Fruit fly (Drosophila melanogaster): Measurements from ENCODE around the gene sxe2.
A peak's percentile ranks its signal among the peaks of the same experiment; 100 is the strongest.

The sxe2 gene

DNA sequence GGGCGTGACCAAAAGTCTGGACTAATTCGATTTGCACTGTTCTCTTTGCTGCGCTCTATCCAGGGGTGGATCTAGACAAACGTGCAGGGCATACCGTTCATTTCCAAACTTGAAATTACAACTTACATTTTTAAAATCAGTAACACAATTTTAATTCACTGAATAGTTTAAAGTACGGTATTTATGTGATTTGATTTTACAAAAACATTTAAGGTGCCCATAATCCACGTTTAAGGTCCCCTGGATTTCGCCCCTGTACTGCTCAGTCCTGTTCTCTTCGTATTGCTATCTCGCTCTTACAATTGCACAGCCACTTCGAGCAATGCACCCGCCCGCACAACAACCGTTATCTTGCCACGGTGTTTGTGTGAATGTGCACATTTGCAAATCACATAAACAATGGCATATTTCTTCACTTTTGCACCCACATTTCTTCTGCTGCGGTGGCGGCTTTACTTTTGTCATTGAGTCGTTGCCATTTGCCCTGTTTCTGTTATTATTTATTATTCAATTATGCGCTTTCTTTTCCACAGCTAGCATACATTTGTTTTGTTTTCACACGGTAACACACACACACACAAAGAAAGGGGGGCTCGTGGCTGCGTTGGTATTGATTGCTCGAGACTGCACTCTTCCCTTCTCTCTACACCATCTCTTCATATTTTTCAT lies 14.1 kb downstream of the sxe2 start (continued):
- TF ChIP-seq CG32006 (GFP tag; optimal IDR thresholded peaks at IDR 0.05) (peak; percentile 98), fkh (GFP tag; optimal IDR thresholded peaks at IDR 0.05) (no peak), ss (GFP tag; optimal IDR thresholded peaks at IDR 0.05) (peak; percentile 97 to 98), Met (GFP tag; optimal IDR thresholded peaks at IDR 0.05) (peak; percentile 99), Blimp-1 (GFP tag; optimal IDR thresholded peaks at IDR 0.05) (peak; percentile 95), achi (GFP tag; optimal IDR thresholded peaks at IDR 0.05) (peak; percentile 98), fd85E (GFP tag; optimal IDR thresholded peaks at IDR 0.05) (peak; percentile 96), Eip78C (GFP tag) (peak; percentile 100), CG11762 (GFP tag; optimal IDR thresholded peaks at IDR 0.05; ENCODE audit: insufficient read depth) (peak; percentile 99), Ets21C (GFP tag; optimal IDR thresholded peaks at IDR 0.05) (peak; percentile 99), esn (GFP tag; optimal IDR thresholded peaks at IDR 0.05) (peak; percentile 99), vri (GFP tag; optimal IDR thresholded peaks at IDR 0.05) (peak; percentile 97), CG10631 (GFP tag; optimal IDR thresholded peaks at IDR 0.05) (peak; percentile 99), CG6808 (GFP tag; optimal IDR thresholded peaks at IDR 0.05) (peak; percentile 97), CG4318 (GFP tag; optimal IDR thresholded peaks at IDR 0.05) (peak; percentile 96), pdm3 (GFP tag; optimal IDR thresholded peaks at IDR 0.05) (peak; percentile 99), CG34406 (GFP tag; optimal IDR thresholded peaks at IDR 0.05) (peak; percentile 98), eg (GFP tag; IDR thresholded peaks at IDR 0.05) (peak; percentile 98), lz (GFP tag; optimal IDR thresholded peaks at IDR 0.05) (peak; percentile 99), CG3032 (tag; optimal IDR thresholded peaks at IDR 0.05) (peak; percentile 99), Sox102F (GFP tag; optimal IDR thresholded peaks at IDR 0.05) (peak; percentile 99), CG8119 (GFP tag; IDR thresholded peaks at IDR 0.05) (peak; percentile 97), CG6276 (GFP tag; optimal IDR thresholded peaks at IDR 0.05) (peak; percentile 98), Hr39 (GFP tag; optimal IDR thresholded peaks at IDR 0.05) (peak; percentile 99), CG8319 (GFP tag; optimal IDR thresholded peaks at IDR 0.05) (peak; percentile 99)

DNA sequence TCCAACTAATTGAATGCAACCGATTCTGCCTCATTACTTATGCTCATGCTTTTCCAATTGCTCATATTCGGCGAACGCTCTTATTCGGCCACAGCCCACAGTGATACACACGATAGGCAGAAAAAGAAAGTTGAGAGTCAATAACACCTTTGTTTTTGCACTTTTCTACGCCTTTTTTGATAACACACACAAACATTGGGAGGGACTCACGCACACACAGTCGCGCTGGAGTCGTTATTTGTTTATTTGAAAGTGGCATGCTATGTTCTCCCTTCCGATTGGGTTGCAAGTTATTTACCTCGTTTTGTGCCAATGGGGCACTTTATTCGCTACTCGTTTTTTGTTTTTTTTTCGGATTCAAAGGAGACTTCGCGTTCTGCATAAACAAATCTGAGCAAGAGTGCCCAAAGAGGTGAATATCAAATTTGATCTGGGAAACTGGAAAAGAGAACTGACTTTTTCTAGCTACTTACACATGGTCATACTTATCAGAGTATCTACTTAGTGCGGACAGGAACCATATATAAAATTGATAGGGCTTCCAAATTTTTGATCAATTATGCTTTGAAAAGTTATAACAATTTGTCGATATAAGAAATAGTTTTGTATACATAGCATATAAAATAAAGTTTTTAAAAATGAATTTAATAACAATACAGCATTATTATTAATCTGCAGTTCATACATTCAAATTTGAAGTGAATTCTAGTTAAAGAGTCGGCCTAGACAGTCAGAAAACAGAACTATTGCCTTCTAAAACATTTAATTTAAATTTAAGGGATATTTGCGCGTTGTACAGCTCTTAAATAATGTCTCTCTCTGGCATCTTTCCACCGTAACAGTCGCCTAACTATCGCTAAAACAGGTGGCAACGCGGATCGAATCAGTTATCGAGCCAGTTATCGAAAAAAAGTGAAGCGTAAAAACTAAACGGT lies 14.9 kb downstream of the sxe2 start, which contains the start of the genes Mhcl and Akt:
Gene Mhcl, minus strand, starts transcription at position 429 of the 935 bp plus-strand sequence.
Gene Akt, plus strand, starts transcription at position 896 of the 935 bp plus-strand sequence.
- TF ChIP-seq cyc (GFP tag; optimal IDR thresholded peaks at IDR 0.05): peak; percentile 33
- TF ChIP-seq CG3919 (GFP tag; optimal IDR thresholded peaks at IDR 0.05): no peak
- peak; percentile 35 for TF ChIP-seq Blimp-1 (GFP tag; optimal IDR thresholded peaks at IDR 0.05)
- TF ChIP-seq dsx (GFP tag; optimal IDR thresholded peaks at IDR 0.05; ENCODE audit: poor library complexity, severe bottlenecking): no peak
- no peak for TF ChIP-seq CG7368 (GFP tag; optimal IDR thresholded peaks at IDR 0.05)
- TF ChIP-seq CG1621 (tag; optimal IDR thresholded peaks at IDR 0.05): no peak
- TF ChIP-seq Sox14 (GFP tag; optimal IDR thresholded peaks at IDR 0.05): no peak
- no peak for TF ChIP-seq Gug (GFP tag; IDR thresholded peaks at IDR 0.05)
- no peak for TF ChIP-seq svp (GFP tag)
- no peak for TF ChIP-seq Eip75B (GFP tag; optimal IDR thresholded peaks at IDR 0.05)
- no peak for TF ChIP-seq Ets21C (GFP tag; optimal IDR thresholded peaks at IDR 0.05)
- peak; percentile 6 to 10 for TF ChIP-seq ss (GFP tag; optimal IDR thresholded peaks at IDR 0.05)
- TF ChIP-seq pdm3 (GFP tag; optimal IDR thresholded peaks at IDR 0.05): peak; percentile 32
- TF ChIP-seq CG10669 (GFP tag; optimal IDR thresholded peaks at IDR 0.05): no peak
- TF ChIP-seq CG6854 (GFP tag; optimal IDR thresholded peaks at IDR 0.05): no peak
- peak; percentile 23 for TF ChIP-seq CG9139 (GFP tag; optimal IDR thresholded peaks at IDR 0.05)
- no peak for TF ChIP-seq Met (GFP tag; optimal IDR thresholded peaks at IDR 0.05)
- TF ChIP-seq salr (GFP tag; optimal IDR thresholded peaks at IDR 0.05): no peak
- peak; percentile 29 for TF ChIP-seq Smox (GFP tag; optimal IDR thresholded peaks at IDR 0.05)
- no peak for TF ChIP-seq CG8319 (GFP tag; optimal IDR thresholded peaks at IDR 0.05)
- no peak for TF ChIP-seq fd59A (GFP tag; optimal IDR thresholded peaks at IDR 0.05)
- TF ChIP-seq CG6163 (GFP tag; IDR thresholded peaks at IDR 0.05): no peak
- TF ChIP-seq CG32006 (GFP tag; optimal IDR thresholded peaks at IDR 0.05): no peak
- no peak for TF ChIP-seq CG16779 (tag; optimal IDR thresholded peaks at IDR 0.05)
- TF ChIP-seq CG11294 (GFP tag; IDR thresholded peaks at IDR 0.05): no peak
- TF ChIP-seq CG3032 (tag; optimal IDR thresholded peaks at IDR 0.05): no peak
- TF ChIP-seq vri (GFP tag; optimal IDR thresholded peaks at IDR 0.05): no peak
- TF ChIP-seq fkh (GFP tag; optimal IDR thresholded peaks at IDR 0.05): peak; percentile 72
- TF ChIP-seq achi (GFP tag; optimal IDR thresholded peaks at IDR 0.05): no peak
- no peak for TF ChIP-seq fd85E (GFP tag; optimal IDR thresholded peaks at IDR 0.05)
- peak; percentile 1 for TF ChIP-seq CG6276 (GFP tag; optimal IDR thresholded peaks at IDR 0.05)
- TF ChIP-seq CG11762 (GFP tag; optimal IDR thresholded peaks at IDR 0.05; ENCODE audit: insufficient read depth): no peak
- TF ChIP-seq CG31627 (GFP tag; optimal IDR thresholded peaks at IDR 0.05): peak; percentile 22
- TF ChIP-seq Eip78C (GFP tag): peak; percentile 63
